Worm (Caenorhabditis elegans) whole organism, mixed stage, embryonic: ENCODE data around the gene toh-1.

Experiments used
- lsy-2 ChIP-seq: fragments of 150-350 bp; optimal IDR thresholded peaks from 2 replicates; lab custom pipeline; 2014; ENCODE audit warnings: missing biosample characterization, missing genetic modification characterization
- mep-1 ChIP-seq: fragments of 150-350 bp; optimal IDR thresholded peaks from 2 replicates; lab custom pipeline; 2017; ENCODE audit warnings: missing biosample characterization, missing genetic modification reagents, missing genetic modification characterization, inconsistent platforms
- mls-2 ChIP-seq: sonication (generic microtip); optimal IDR thresholded peaks from 2 replicates; lab custom pipeline; 2016; ENCODE audit warnings: mild to moderate bottlenecking, missing genetic modification characterization, moderate library complexity, missing compliant biosample characterization
- nhr-12 ChIP-seq: fragments of 150-350 bp; optimal IDR thresholded peaks from 2 replicates; lab custom pipeline; 2014; ENCODE audit warnings: missing biosample characterization, missing genetic modification characterization
- pha-4 ChIP-seq: fragments of 150-350 bp; optimal IDR thresholded peaks from 2 replicates; lab custom pipeline; 2018; ENCODE audit warnings: missing biosample characterization, missing genetic modification reagents, missing genetic modification characterization
- snpc-4 ChIP-seq: fragments of 150-350 bp; optimal IDR thresholded peaks from 2 replicates; lab custom pipeline; 2014; ENCODE audit warnings: missing biosample characterization, missing genetic modification characterization
- unc-62 ChIP-seq: fragments of 150-350 bp; optimal IDR thresholded peaks from 2 replicates; lab custom pipeline; 2014; ENCODE audit warnings: missing biosample characterization, missing genetic modification reagents, missing genetic modification characterization

ce11 chrIII:3814421-3814820 lies 5.6 kb upstream of the toh-1 start:
- no peak for TF ChIP-seq nhr-12 (tag; lab: Kevin White, UChicago)
- no peak for TF ChIP-seq unc-62 (GFP tag; lab: Kevin White, UChicago)
- TF ChIP-seq lsy-2, result no peak
- TF ChIP-seq snpc-4 (tag; lab: Kevin White, UChicago), result no peak
- no peak for TF ChIP-seq mls-2 (tag; lab: Kevin White, UChicago)
- TF ChIP-seq pha-4 (tag; lab: Kevin White, UChicago), result no peak
- TF ChIP-seq mep-1 (tag; lab: Kevin White, UChicago), result no peak
